Worm (Caenorhabditis elegans) whole organism, L4 larva: ENCODE data around the gene K01A11.3.

ENCODE experiments used
- F26F4.8 ChIP-seq: fragments of 200-800 bp; sonication (Bioruptor generic); conservative IDR thresholded peaks from 2 replicates; pipeline ENCODE4 v1.3.6; 2022; ENCODE audit warnings: missing genetic modification characterization, missing compliant biosample characterization
- F44E2.7 ChIP-seq: fragments of 200-800 bp; sonication (Bioruptor generic); IDR thresholded peaks from 2 replicates; pipeline ENCODE4 v2.1.2; 2022; ENCODE audit warnings: missing genetic modification characterization, missing compliant biosample characterization
- F49E8.2 ChIP-seq: sonication (generic microtip); optimal IDR thresholded peaks from 2 replicates; lab custom pipeline; 2016; ENCODE audit warnings: missing compliant biosample characterization, mild to moderate bottlenecking, missing genetic modification characterization, borderline replicate concordance
- T20F7.1 ChIP-seq: fragments of 200-800 bp; sonication (Bioruptor generic); optimal IDR thresholded peaks from 2 replicates; lab custom pipeline; 2018; ENCODE audit warnings: mild to moderate bottlenecking, missing genetic modification characterization, missing compliant biosample characterization
- T26A8.4 ChIP-seq: fragments of 200-800 bp; sonication (Bioruptor generic); IDR thresholded peaks from 2 replicates; pipeline ENCODE4 v1.3.6; 2022; ENCODE audit warnings: missing genetic modification characterization, missing compliant biosample characterization
- Y5F2A.4 ChIP-seq: fragments of 200-800 bp; sonication (Bioruptor generic); optimal IDR thresholded peaks from 2 replicates; lab custom pipeline; 2018; ENCODE audit warnings: mild to moderate bottlenecking, missing genetic modification characterization, missing compliant biosample characterization
- ZK337.2 ChIP-seq: fragments of 200-800 bp; sonication (Bioruptor generic); IDR thresholded peaks from 2 replicates; pipeline ENCODE4 v1.3.6; 2022; ENCODE audit warnings: missing genetic modification reagents, missing genetic modification characterization, missing compliant biosample characterization
- ZK546.5 ChIP-seq, 2 experiments: sonication (generic microtip); optimal IDR thresholded peaks; 2 replicates each; lab custom pipeline; 2017; ENCODE audit warnings: missing biosample characterization in 2 of 2, missing genetic modification characterization in 2 of 2
- aly-2 ChIP-seq: sonication (generic microtip); optimal IDR thresholded peaks from 2 replicates; lab custom pipeline; 2018; ENCODE audit warnings: missing biosample characterization, missing genetic modification characterization
- ama-1 ChIP-seq: fragments of 150-350 bp; optimal IDR thresholded peaks from 2 replicates; lab custom pipeline; 2014; ENCODE audit warnings: inconsistent platforms, mixed read lengths
- ceh-28 ChIP-seq: fragments of 150-350 bp; optimal IDR thresholded peaks from 2 replicates; lab custom pipeline; 2014; ENCODE audit warnings: missing biosample characterization, missing genetic modification reagents, missing genetic modification characterization
- ceh-62 ChIP-seq: sonication (generic microtip); optimal IDR thresholded peaks from 2 replicates; lab custom pipeline; 2017; ENCODE audit warnings: missing biosample characterization, missing genetic modification characterization
- cey-2 ChIP-seq: sonication (generic microtip); optimal IDR thresholded peaks from 3 replicates; lab custom pipeline; 2017; ENCODE audit warnings: missing genetic modification characterization, mild to moderate bottlenecking, missing compliant biosample characterization, antibody characterized with exemption, borderline replicate concordance; ENCODE audit not compliant: insufficient read depth
- ctbp-1 ChIP-seq: fragments of 200-800 bp; sonication (Bioruptor generic); IDR thresholded peaks from 2 replicates; pipeline ENCODE4 v1.3.6; 2022; ENCODE audit warnings: missing genetic modification reagents, missing genetic modification characterization, missing compliant biosample characterization
- daf-12 ChIP-seq: fragments of 150-350 bp; optimal IDR thresholded peaks from 2 replicates; lab custom pipeline; 2014; ENCODE audit warnings: missing biosample characterization, missing genetic modification reagents, missing genetic modification characterization
- daf-8 ChIP-seq: fragments of 200-800 bp; sonication (Bioruptor generic); IDR thresholded peaks from 2 replicates; pipeline ENCODE4 v1.3.6; 2022; ENCODE audit warnings: missing genetic modification characterization, missing compliant biosample characterization
- egl-43 ChIP-seq: fragments of 200-800 bp; sonication (Bioruptor generic); IDR thresholded peaks from 2 replicates; pipeline ENCODE4 v1.3.6; 2022; ENCODE audit warnings: missing genetic modification reagents, missing genetic modification characterization, missing compliant biosample characterization
- fkh-10 ChIP-seq: fragments of 150-350 bp; optimal IDR thresholded peaks from 2 replicates; lab custom pipeline; 2014; ENCODE audit warnings: missing biosample characterization, missing genetic modification reagents, missing genetic modification characterization
- fos-1 ChIP-seq: fragments of 150-350 bp; optimal IDR thresholded peaks from 2 replicates; lab custom pipeline; 2014; ENCODE audit warnings: missing biosample characterization, missing genetic modification characterization
- gei-8 ChIP-seq: fragments of 200-800 bp; sonication (Bioruptor generic); optimal IDR thresholded peaks from 2 replicates; lab custom pipeline; 2018; ENCODE audit warnings: mild to moderate bottlenecking, missing genetic modification characterization, missing compliant biosample characterization
- hlh-11 ChIP-seq: fragments of 200-800 bp; sonication (Bioruptor generic); optimal IDR thresholded peaks from 2 replicates; lab custom pipeline; 2018; ENCODE audit warnings: mild to moderate bottlenecking, missing genetic modification characterization, missing compliant biosample characterization
- hmg-1.1 ChIP-seq: fragments of 200-800 bp; sonication (Bioruptor generic); IDR thresholded peaks from 2 replicates; pipeline ENCODE4 v1.3.6; 2022; ENCODE audit warnings: missing genetic modification reagents, missing genetic modification characterization, missing compliant biosample characterization
- lim-7 ChIP-seq: fragments of 200-800 bp; sonication (Bioruptor generic); IDR thresholded peaks from 2 replicates; pipeline ENCODE4 v1.3.6; 2022; ENCODE audit warnings: missing genetic modification characterization, missing compliant biosample characterization
- lin-1 ChIP-seq: fragments of 200-800 bp; sonication (Bioruptor generic); IDR thresholded peaks from 2 replicates; pipeline ENCODE4 v1.3.6; 2022; ENCODE audit warnings: missing genetic modification reagents, missing genetic modification characterization, missing compliant biosample characterization
- lin-38 ChIP-seq: fragments of 200-800 bp; sonication (Bioruptor generic); IDR thresholded peaks from 2 replicates; pipeline ENCODE4 v1.3.6; 2022; ENCODE audit warnings: missing genetic modification reagents, missing genetic modification characterization, missing compliant biosample characterization
- lin-39 ChIP-seq: fragments of 150-350 bp; optimal IDR thresholded peaks from 2 replicates; lab custom pipeline; 2014; ENCODE audit warnings: missing biosample characterization, missing genetic modification reagents, missing genetic modification characterization
- lsy-2 ChIP-seq, 2 experiments: fragments of 150-350 bp in 1 of 2; sonication (generic microtip) in 1 of 2; optimal IDR thresholded peaks; 2 replicates each; lab custom pipeline; 2014 to 2017; ENCODE audit warnings: missing biosample characterization in 2 of 2, missing genetic modification characterization in 2 of 2
- madf-5 ChIP-seq, 2 experiments: fragments of 200-800 bp; sonication (Bioruptor generic); IDR thresholded peaks; 2 replicates each; pipeline ENCODE4 v1.3.6; 2022; ENCODE audit warnings: missing compliant biosample characterization in 2 of 2, missing genetic modification characterization in 2 of 2
- madf-9 ChIP-seq: fragments of 200-800 bp; sonication (Bioruptor generic); conservative IDR thresholded peaks from 2 replicates; pipeline ENCODE4 v1.3.6; 2022; ENCODE audit warnings: missing genetic modification reagents, missing genetic modification characterization, missing compliant biosample characterization
- mdt-29 ChIP-seq: fragments of 200-800 bp; sonication (Bioruptor generic); IDR thresholded peaks from 2 replicates; pipeline ENCODE4 v1.3.6; 2022; ENCODE audit warnings: missing genetic modification reagents, missing genetic modification characterization, missing compliant biosample characterization
- nhr-111 ChIP-seq: fragments of 200-800 bp; sonication (Bioruptor generic); optimal IDR thresholded peaks from 2 replicates; lab custom pipeline; 2018; ENCODE audit warnings: mild to moderate bottlenecking, missing genetic modification characterization, missing compliant biosample characterization
- nhr-76 ChIP-seq: fragments of 150-350 bp; optimal IDR thresholded peaks from 2 replicates; lab custom pipeline; 2014; ENCODE audit warnings: missing biosample characterization, missing genetic modification characterization
- nhr-77 ChIP-seq: fragments of 150-350 bp; optimal IDR thresholded peaks from 2 replicates; lab custom pipeline; 2014; ENCODE audit warnings: missing biosample characterization, missing genetic modification characterization
- php-3 ChIP-seq: fragments of 200-800 bp; sonication (Bioruptor generic); IDR thresholded peaks from 2 replicates; pipeline ENCODE4 v1.3.6; 2022; ENCODE audit warnings: missing genetic modification reagents, missing genetic modification characterization, missing compliant biosample characterization
- saeg-2 ChIP-seq: fragments of 200-800 bp; sonication (Bioruptor generic); IDR thresholded peaks from 2 replicates; pipeline ENCODE4 v1.3.6; 2022; ENCODE audit warnings: missing genetic modification reagents, missing genetic modification characterization, missing compliant biosample characterization
- sdz-12 ChIP-seq: fragments of 200-800 bp; sonication (Bioruptor generic); optimal IDR thresholded peaks from 2 replicates; lab custom pipeline; 2018; ENCODE audit warnings: mild to moderate bottlenecking, missing genetic modification characterization, missing compliant biosample characterization
- set-16 ChIP-seq: fragments of 200-800 bp; sonication (Bioruptor generic); IDR thresholded peaks from 2 replicates; pipeline ENCODE4 v1.3.6; 2022; ENCODE audit warnings: missing genetic modification reagents, missing genetic modification characterization, missing compliant biosample characterization
- snpc-1.2 ChIP-seq: fragments of 200-800 bp; sonication (Bioruptor generic); IDR thresholded peaks from 2 replicates; pipeline ENCODE4 v1.3.6; 2022; ENCODE audit warnings: missing genetic modification reagents, missing genetic modification characterization, missing compliant biosample characterization
- tra-1 ChIP-seq: fragments of 200-800 bp; sonication (Bioruptor generic); IDR thresholded peaks from 2 replicates; pipeline ENCODE4 v1.3.6; 2022; ENCODE audit warnings: missing genetic modification reagents, missing genetic modification characterization, missing compliant biosample characterization
- unc-130 ChIP-seq: sonication (generic microtip); optimal IDR thresholded peaks from 2 replicates; lab custom pipeline; 2016; ENCODE audit warnings: missing genetic modification reagents, missing genetic modification characterization, missing compliant biosample characterization
- unc-39 ChIP-seq: sonication (generic microtip); optimal IDR thresholded peaks from 2 replicates; lab custom pipeline; 2017; ENCODE audit warnings: missing biosample characterization, missing genetic modification characterization
- unc-62 ChIP-seq, 3 experiments: fragments of 150-350 bp in 1 of 3; sonication (generic microtip); optimal IDR thresholded peaks in 2 of 3; peaks in 1 of 3; 1 replicate in 1 of 3; 2 replicates in 2 of 3; lab custom pipeline; 2014 to 2017; ENCODE audit warnings: missing biosample characterization in 3 of 3, missing genetic modification characterization in 3 of 3, missing genetic modification reagents in 3 of 3, missing genotype in 1 of 3
- zag-1 ChIP-seq: fragments of 150-350 bp; optimal IDR thresholded peaks from 2 replicates; lab custom pipeline; 2014; ENCODE audit warnings: missing biosample characterization, missing genetic modification characterization
- zfp-2 ChIP-seq: sonication (generic microtip); optimal IDR thresholded peaks from 2 replicates; lab custom pipeline; 2016; ENCODE audit warnings: mild to moderate bottlenecking, missing genetic modification characterization, missing compliant biosample characterization
- zip-11 ChIP-seq: fragments of 200-800 bp; sonication (Bioruptor generic); IDR thresholded peaks from 2 replicates; pipeline ENCODE4 v1.3.6; 2022; ENCODE audit warnings: missing genetic modification characterization, missing compliant biosample characterization
- ztf-7 ChIP-seq: fragments of 150-350 bp; optimal IDR thresholded peaks from 2 replicates; lab custom pipeline; 2014; ENCODE audit warnings: missing biosample characterization, missing genetic modification characterization

Gene K01A11.3

DNA sequence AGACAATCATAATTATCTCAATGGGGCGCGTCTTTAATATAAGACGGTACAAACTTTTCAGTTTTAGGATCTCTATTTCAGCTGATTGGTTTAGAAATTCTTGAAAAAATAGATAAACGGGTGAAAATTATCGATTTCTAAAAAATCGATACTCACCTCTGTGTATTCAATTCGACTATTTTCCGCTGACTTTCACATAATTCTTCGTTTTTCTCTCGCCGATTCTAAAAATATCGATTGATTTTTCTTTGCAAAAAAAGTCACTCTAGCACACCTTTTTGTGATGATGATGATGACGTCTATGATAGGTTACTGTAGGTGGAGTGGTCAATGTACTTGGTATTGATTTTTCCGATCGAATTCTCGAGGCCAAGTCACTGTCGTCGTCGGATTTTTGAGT, 22.7 kb downstream of the K01A11.3 start:
- TF ChIP-seq nhr-77 (tag; lab: Kevin White, UChicago) = no peak
- no peak for TF ChIP-seq fkh-10 (GFP tag; lab: Kevin White, UChicago)
- no peak for TF ChIP-seq nhr-76
- peak; percentile 82 for TF ChIP-seq ceh-28
- TF ChIP-seq saeg-2 (GFP tag; lab: Robert Waterston, UW) = no peak
- no peak for TF ChIP-seq aly-2 (tag; lab: Kevin White, UChicago)
- no peak for TF ChIP-seq ztf-7 (tag; lab: Kevin White, UChicago)
- no peak for TF ChIP-seq egl-43 (GFP tag; lab: Robert Waterston, UW)

- no peak for TF ChIP-seq snpc-1.2 (GFP tag; lab: Robert Waterston, UW)
- no peak for TF ChIP-seq ceh-62
- TF ChIP-seq unc-62 (GFP tag; optimal IDR thresholded peaks at IDR 0.05 in 1 of 2; lab: Kevin White, UChicago) = peak in 1 of 2 experiments; percentile 95
- TF ChIP-seq unc-62 (tag; optimal IDR thresholded peaks at IDR 0.05; lab: Kevin White, UChicago) = no peak
- no peak for TF ChIP-seq madf-9
These were observed 23.8 kb downstream of the K01A11.3 start for ce11 chrIII:3428574-3428973.

- TF ChIP-seq T26A8.4 (GFP tag; lab: Robert Waterston, UW) = 0 out of 2 replicates have a peak, but pooled peaks have one; percentile 15
- TF ChIP-seq hlh-11 (tag; lab: Kevin White, UChicago) = no peak
- TF ChIP-seq lin-39 (tag; lab: Kevin White, UChicago) = no peak
- 0 out of 2 replicates have a peak, but pooled peaks have one; percentile 14 for TF ChIP-seq mdt-29 (GFP tag; lab: Robert Waterston, UW)
- TF ChIP-seq madf-5 (GFP tag; IDR thresholded peaks at IDR 0.05; lab: Robert Waterston, UW) = 0 out of 4 replicates have a peak, but pooled peaks of 1 of the 2 experiments have one; percentile 49
- no peak for TF ChIP-seq nhr-77 (tag; lab: Kevin White, UChicago)
- no peak for TF ChIP-seq nhr-111 (GFP tag; lab: Kevin White, UChicago)
- TF ChIP-seq nhr-76 = no peak
- peak; percentile 79 for TF ChIP-seq lim-7 (GFP tag; lab: Robert Waterston, UW)
- TF ChIP-seq unc-39 = no peak
- TF ChIP-seq lin-1 (GFP tag; lab: Robert Waterston, UW) = peak; percentile 22; the same call in 1 of the 2 replicates
- no peak for TF ChIP-seq daf-8
- TF ChIP-seq F26F4.8 (GFP tag; lab: Robert Waterston, UW) = no peak
- no peak for TF ChIP-seq unc-130 (GFP tag; lab: Kevin White, UChicago)
- no peak for TF ChIP-seq zfp-2 (tag; lab: Kevin White, UChicago)
- TF ChIP-seq ctbp-1 (GFP tag; lab: Robert Waterston, UW) = 0 out of 2 replicates have a peak, but pooled peaks have one; percentile 43
- TF ChIP-seq ceh-28 = no peak
- TF ChIP-seq lin-38 (GFP tag; lab: Robert Waterston, UW) = peak; percentile 66
- TF ChIP-seq hmg-1.1 (GFP tag; lab: Robert Waterston, UW) = peak; percentile 49; the same call in 1 of the 2 replicates
- TF ChIP-seq madf-9 = no peak
- no peak for TF ChIP-seq F49E8.2 (tag; lab: Kevin White, UChicago)
- TF ChIP-seq fos-1 (tag; lab: Kevin White, UChicago) = no peak
- no peak for TF ChIP-seq lsy-2 (tag; optimal IDR thresholded peaks at IDR 0.05; lab: Kevin White, UChicago)
- TF ChIP-seq ZK337.2 (GFP tag; lab: Robert Waterston, UW) = 0 out of 2 replicates have a peak, but pooled peaks have one; percentile 36
- TF ChIP-seq set-16 (GFP tag; lab: Robert Waterston, UW) = peak; percentile 74
- no peak for TF ChIP-seq saeg-2 (GFP tag; lab: Robert Waterston, UW)
- TF ChIP-seq sdz-12 (GFP tag; lab: Kevin White, UChicago) = no peak
- TF ChIP-seq ama-1 (lab: Kevin White, UChicago) = no peak
- TF ChIP-seq daf-12 (tag; lab: Kevin White, UChicago) = no peak
- no peak for TF ChIP-seq ceh-62
- no peak for TF ChIP-seq aly-2 (tag; lab: Kevin White, UChicago)
- TF ChIP-seq zag-1 (tag; lab: Kevin White, UChicago) = no peak
- no peak for TF ChIP-seq zip-11 (GFP tag; lab: Robert Waterston, UW)
- TF ChIP-seq php-3 (GFP tag; lab: Robert Waterston, UW) = 0 out of 2 replicates have a peak, but pooled peaks have one; percentile 14
- no peak for TF ChIP-seq gei-8 (GFP tag; lab: Kevin White, UChicago)
- no peak for TF ChIP-seq unc-62 (GFP tag; optimal IDR thresholded peaks at IDR 0.05 in 1 of 2; lab: Kevin White, UChicago)
- no peak for TF ChIP-seq unc-62 (tag; optimal IDR thresholded peaks at IDR 0.05; lab: Kevin White, UChicago)
- no peak for TF ChIP-seq T20F7.1 (GFP tag; lab: Kevin White, UChicago)
- no peak for TF ChIP-seq ZK546.5 (tag; optimal IDR thresholded peaks at IDR 0.05; lab: Kevin White, UChicago)
- TF ChIP-seq F44E2.7 (GFP tag; lab: Robert Waterston, UW) = no peak
- TF ChIP-seq Y5F2A.4 (GFP tag; lab: Kevin White, UChicago) = no peak
- TF ChIP-seq cey-2 (tag; lab: Kevin White, UChicago) = no peak
- TF ChIP-seq tra-1 (GFP tag; lab: Robert Waterston, UW) = 0 out of 2 replicates have a peak, but pooled peaks have one; percentile 19
These were observed 25.7 kb downstream of the K01A11.3 start for ce11 chrIII:3426741-3427140.
